Worm (Caenorhabditis elegans) whole organism, late embryonic: Measurements from ENCODE around the gene gst-4.

Experiments
- C08G9.2 ChIP-seq: sonication (generic microtip); optimal IDR thresholded peaks from 2 replicates; lab custom pipeline; 2016; ENCODE audit warnings: mild to moderate bottlenecking, missing genetic modification characterization, moderate library complexity, missing compliant biosample characterization
- K02D7.2 ChIP-seq: sonication (generic microtip); optimal IDR thresholded peaks from 2 replicates; lab custom pipeline; 2017; ENCODE audit warnings: mild to moderate bottlenecking, missing genetic modification characterization, missing compliant biosample characterization
- K09A11.1 ChIP-seq: sonication (generic microtip); optimal IDR thresholded peaks from 2 replicates; lab custom pipeline; 2017; ENCODE audit warnings: antibody characterized with exemption, mild to moderate bottlenecking, missing genetic modification characterization, missing compliant biosample characterization; ENCODE audit not compliant: insufficient read depth
- T23F11.4 ChIP-seq: fragments of 200-800 bp; sonication (Bioruptor generic); optimal IDR thresholded peaks from 2 replicates; lab custom pipeline; 2018; ENCODE audit warnings: mild to moderate bottlenecking, missing genetic modification characterization, missing compliant biosample characterization
- ama-1 ChIP-seq: fragments of 150-350 bp; optimal IDR thresholded peaks from 2 replicates; lab custom pipeline; 2014
- ceh-14 ChIP-seq: sonication (generic microtip); optimal IDR thresholded peaks from 2 replicates; lab custom pipeline; 2016; ENCODE audit warnings: missing genotype, missing genetic modification characterization, missing compliant biosample characterization
- ceh-18 ChIP-seq: sonication (generic microtip); optimal IDR thresholded peaks from 2 replicates; lab custom pipeline; 2016; ENCODE audit warnings: missing genetic modification characterization, missing compliant biosample characterization
- ceh-19 ChIP-seq: fragments of 200-800 bp; sonication (Bioruptor generic); optimal IDR thresholded peaks from 2 replicates; lab custom pipeline; 2018; ENCODE audit warnings: mild to moderate bottlenecking, missing genetic modification characterization, missing compliant biosample characterization
- ceh-22 ChIP-seq: sonication (generic microtip); optimal IDR thresholded peaks from 2 replicates; lab custom pipeline; 2017; ENCODE audit warnings: missing biosample characterization, missing genetic modification characterization
- ceh-31 ChIP-seq: sonication (generic microtip); optimal IDR thresholded peaks from 2 replicates; lab custom pipeline; 2016; ENCODE audit warnings: missing genetic modification characterization, missing compliant biosample characterization
- ceh-34 ChIP-seq: sonication (generic microtip); optimal IDR thresholded peaks from 2 replicates; lab custom pipeline; 2016; ENCODE audit warnings: mild to moderate bottlenecking, missing genetic modification characterization, missing compliant biosample characterization
- ceh-45 ChIP-seq: fragments of 200-800 bp; sonication (Bioruptor generic); IDR thresholded peaks from 2 replicates; pipeline ENCODE4 v1.3.6; 2022; ENCODE audit warnings: missing genetic modification reagents, missing genetic modification characterization, missing compliant biosample characterization
- ceh-9 ChIP-seq: sonication (generic microtip); optimal IDR thresholded peaks from 2 replicates; lab custom pipeline; 2016; ENCODE audit warnings: mild to moderate bottlenecking, missing genetic modification characterization, inconsistent platforms, missing compliant biosample characterization
- che-1 ChIP-seq: sonication (generic microtip); optimal IDR thresholded peaks from 2 replicates; lab custom pipeline; 2016; ENCODE audit warnings: mild to moderate bottlenecking, missing genetic modification characterization, missing compliant biosample characterization
- dmd-4 ChIP-seq: sonication (generic microtip); optimal IDR thresholded peaks from 2 replicates; lab custom pipeline; 2016; ENCODE audit warnings: borderline replicate concordance, missing genetic modification characterization, missing compliant biosample characterization
- dve-1 ChIP-seq: sonication (generic microtip); optimal IDR thresholded peaks from 2 replicates; lab custom pipeline; 2017; ENCODE audit warnings: antibody characterized with exemption, mild to moderate bottlenecking, missing genetic modification characterization, missing compliant biosample characterization
- elt-2 ChIP-seq: sonication (generic microtip); optimal IDR thresholded peaks from 2 replicates; lab custom pipeline; 2016; ENCODE audit warnings: missing genetic modification reagents, missing genetic modification characterization, missing compliant biosample characterization
- elt-4 ChIP-seq: sonication (generic microtip); optimal IDR thresholded peaks from 2 replicates; lab custom pipeline; 2016; ENCODE audit warnings: missing genetic modification characterization, missing compliant biosample characterization
- eyg-1 ChIP-seq: sonication (generic microtip); optimal IDR thresholded peaks from 2 replicates; lab custom pipeline; 2016; ENCODE audit warnings: missing genotype, missing genetic modification characterization, missing compliant biosample characterization
- gmeb-2 ChIP-seq: sonication (generic microtip); optimal IDR thresholded peaks from 2 replicates; lab custom pipeline; 2016; ENCODE audit warnings: missing genetic modification characterization, inconsistent platforms, missing compliant biosample characterization
- hlh-30 ChIP-seq: sonication (generic microtip); optimal IDR thresholded peaks from 2 replicates; lab custom pipeline; 2017; ENCODE audit warnings: antibody characterized with exemption, missing genetic modification characterization, missing compliant biosample characterization; ENCODE audit not compliant: insufficient read depth
- madf-2 ChIP-seq: sonication (generic microtip); optimal IDR thresholded peaks from 2 replicates; lab custom pipeline; 2017; ENCODE audit warnings: missing genetic modification characterization, missing compliant biosample characterization
- nfya-1 ChIP-seq: sonication (generic microtip); optimal IDR thresholded peaks from 2 replicates; lab custom pipeline; 2017; ENCODE audit warnings: missing genetic modification characterization, mild to moderate bottlenecking, missing compliant biosample characterization, antibody characterized with exemption, moderate library complexity
- nhr-232 ChIP-seq: sonication (generic microtip); optimal IDR thresholded peaks from 2 replicates; lab custom pipeline; 2016; ENCODE audit warnings: missing genetic modification characterization, missing compliant biosample characterization
- npax-4 ChIP-seq: sonication (generic microtip); optimal IDR thresholded peaks from 2 replicates; lab custom pipeline; 2016; ENCODE audit warnings: missing genetic modification characterization, missing compliant biosample characterization
- odd-2 ChIP-seq: sonication (generic microtip); optimal IDR thresholded peaks from 2 replicates; lab custom pipeline; 2017; ENCODE audit warnings: antibody characterized with exemption, mild to moderate bottlenecking, missing genetic modification characterization, missing compliant biosample characterization
- pag-3 ChIP-seq: sonication (generic microtip); optimal IDR thresholded peaks from 2 replicates; lab custom pipeline; 2016; ENCODE audit warnings: missing compliant biosample characterization, missing genetic modification characterization, borderline replicate concordance
- pax-1 ChIP-seq: fragments of 150-350 bp; optimal IDR thresholded peaks from 2 replicates; lab custom pipeline; 2014; ENCODE audit warnings: missing biosample characterization, missing genetic modification characterization
- pha-4 ChIP-seq: fragments of 150-350 bp; optimal IDR thresholded peaks from 2 replicates; lab custom pipeline; 2018; ENCODE audit warnings: missing biosample characterization, missing genetic modification reagents, missing genetic modification characterization
- rnt-1 ChIP-seq: sonication (generic microtip); optimal IDR thresholded peaks from 2 replicates; lab custom pipeline; 2016; ENCODE audit warnings: missing genetic modification characterization, missing compliant biosample characterization
- sdc-2 ChIP-seq: sonication (generic microtip); optimal IDR thresholded peaks from 2 replicates; lab custom pipeline; 2016; ENCODE audit warnings: missing genotype, missing genetic modification characterization, missing compliant biosample characterization
- syd-9 ChIP-seq: sonication (generic microtip); optimal IDR thresholded peaks from 2 replicates; lab custom pipeline; 2016; ENCODE audit warnings: mild to moderate bottlenecking, missing genetic modification characterization, moderate library complexity, missing compliant biosample characterization
- unc-3 ChIP-seq, 2 experiments: fragments of 200-800 bp in 1 of 2; sonication (Bioruptor generic) in 1 of 2; sonication (generic microtip) in 1 of 2; conservative IDR thresholded peaks in 1 of 2; optimal IDR thresholded peaks in 1 of 2; 2 replicates each; pipeline versions ENCODE4 v1.3.6 to Lab custom; 2016 to 2022; ENCODE audit warnings: missing compliant biosample characterization in 2 of 2, missing genetic modification characterization in 2 of 2, missing genetic modification reagents in 1 of 2
- unc-42 ChIP-seq: sonication (generic microtip); optimal IDR thresholded peaks from 2 replicates; lab custom pipeline; 2016; ENCODE audit warnings: missing genotype, missing genetic modification characterization, missing compliant biosample characterization
- unc-86 ChIP-seq: sonication (generic microtip); optimal IDR thresholded peaks from 2 replicates; lab custom pipeline; 2016; ENCODE audit warnings: missing genetic modification characterization, missing compliant biosample characterization
- zip-5 ChIP-seq: sonication (generic microtip); optimal IDR thresholded peaks from 2 replicates; lab custom pipeline; 2016; ENCODE audit warnings: missing genetic modification characterization, missing compliant biosample characterization
- ztf-16 ChIP-seq: sonication (generic microtip); optimal IDR thresholded peaks from 2 replicates; lab custom pipeline; 2017; ENCODE audit warnings: missing genetic modification characterization, missing compliant biosample characterization

Gene gst-4

ce11 chrIV:10157034-10157433 is 15.0 kb downstream of the gst-4 start:
- TF ChIP-seq elt-2 (tag; lab: Kevin White, UChicago) (no peak), pag-3 (tag; lab: Kevin White, UChicago) (no peak), nfya-1 (tag; lab: Kevin White, UChicago) (no peak), ceh-18 (tag; lab: Kevin White, UChicago) (no peak), pha-4 (tag; lab: Kevin White, UChicago) (no peak), dve-1 (no peak), ceh-22 (tag; lab: Kevin White, UChicago) (no peak), ceh-31 (tag; lab: Kevin White, UChicago) (no peak), C08G9.2 (tag; lab: Kevin White, UChicago) (no peak), ceh-14 (tag; lab: Kevin White, UChicago) (no peak), ceh-34 (tag; lab: Kevin White, UChicago) (no peak), elt-4 (no peak), eyg-1 (no peak), ceh-9 (no peak), hlh-30 (tag; lab: Kevin White, UChicago) (no peak), ceh-19 (no peak)
- TF ChIP-seq, all 69 proteins: peak for 0

ce11 chrIV:10157489-10158088 is 15.6 kb downstream of the gst-4 start, which contains the start of gene ttr-53:
TSS of gene ttr-53 (plus strand) at chrIV:10158038.
- TF ChIP-seq T23F11.4 = no peak
- TF ChIP-seq nhr-232 (tag; lab: Kevin White, UChicago) = no peak
- TF ChIP-seq odd-2 (tag; lab: Kevin White, UChicago) = no peak
- no peak for TF ChIP-seq ceh-34 (tag; lab: Kevin White, UChicago)
- TF ChIP-seq unc-42 (tag; lab: Kevin White, UChicago) = no peak
- TF ChIP-seq ceh-18 (tag; lab: Kevin White, UChicago) = no peak
- TF ChIP-seq K02D7.2 = no peak
- TF ChIP-seq madf-2 (tag; lab: Kevin White, UChicago) = no peak
- TF ChIP-seq elt-2 (tag; lab: Kevin White, UChicago) = no peak
- no peak for TF ChIP-seq zip-5 (tag; lab: Kevin White, UChicago)
- TF ChIP-seq syd-9 = no peak
- no peak for TF ChIP-seq npax-4 (tag; lab: Kevin White, UChicago)
- no peak for TF ChIP-seq nfya-1 (tag; lab: Kevin White, UChicago)
- TF ChIP-seq ztf-16 (tag; lab: Kevin White, UChicago) = no peak

ce11 chrIV:10161706-10162105 is 19.7 kb downstream of the gst-4 start, which contains the start of gene pps-1:
TSS of gene pps-1 (plus strand) at chrIV:10162006.
- TF ChIP-seq ceh-14 (tag; lab: Kevin White, UChicago) = no peak
- TF ChIP-seq gmeb-2 (tag; lab: Kevin White, UChicago) = no peak
- no peak for TF ChIP-seq K09A11.1 (tag; lab: Kevin White, UChicago)
- no peak for TF ChIP-seq dve-1
- no peak for TF ChIP-seq pax-1 (tag; lab: Kevin White, UChicago)
- TF ChIP-seq dmd-4 (tag; lab: Kevin White, UChicago) = no peak
- no peak for TF ChIP-seq sdc-2 (tag; lab: Kevin White, UChicago)
- TF ChIP-seq ceh-19 = no peak
- TF ChIP-seq rnt-1 (tag; lab: Kevin White, UChicago) = no peak
- no peak for TF ChIP-seq ceh-45 (GFP tag; lab: Robert Waterston, UW)
- no peak for TF ChIP-seq C08G9.2 (tag; lab: Kevin White, UChicago)
- TF ChIP-seq che-1 (tag; lab: Kevin White, UChicago) = no peak
- no peak for TF ChIP-seq madf-2 (tag; lab: Kevin White, UChicago)

ce11 chrIV:10164086-10164485 is 22.1 kb downstream of the gst-4 start:
- TF ChIP-seq ama-1 (lab: Kevin White, UChicago) (no peak), nfya-1 (tag; lab: Kevin White, UChicago) (no peak), unc-3 (GFP tag; conservative IDR thresholded peaks at IDR 0.05; lab: Robert Waterston, UW) (no peak), unc-3 (tag; optimal IDR thresholded peaks at IDR 0.05; lab: Kevin White, UChicago) (no peak), unc-86 (no peak)
- TF ChIP-seq, all 69 proteins: peak for 0
